Worm (Caenorhabditis elegans) whole organism, mixed stage, embryonic: ENCODE results near the gene T26G10.5.

Source experiments
- M03D4.4 ChIP-seq: sonication (generic microtip); optimal IDR thresholded peaks from 2 replicates; lab custom pipeline; 2017; ENCODE audit warnings: mild to moderate bottlenecking, missing genetic modification characterization, missing compliant biosample characterization
- blmp-1 ChIP-seq: fragments of 150-350 bp; optimal IDR thresholded peaks from 2 replicates; lab custom pipeline; 2014; ENCODE audit warnings: missing biosample characterization, missing genetic modification characterization
- ceh-39 ChIP-seq: fragments of 150-350 bp; optimal IDR thresholded peaks from 2 replicates; lab custom pipeline; 2014; ENCODE audit warnings: missing biosample characterization, missing genetic modification characterization
- ceh-43 ChIP-seq: fragments of 200-800 bp; sonication (Bioruptor generic); optimal IDR thresholded peaks from 2 replicates; lab custom pipeline; 2018; ENCODE audit warnings: mild to moderate bottlenecking, missing genetic modification characterization, moderate library complexity, missing compliant biosample characterization
- ceh-83 ChIP-seq: fragments of 200-800 bp; sonication (Bioruptor generic); optimal IDR thresholded peaks from 2 replicates; lab custom pipeline; 2018; ENCODE audit warnings: mild to moderate bottlenecking, missing genetic modification characterization, missing compliant biosample characterization
- cnd-1 ChIP-seq: fragments of 200-800 bp; sonication (Bioruptor generic); optimal IDR thresholded peaks from 2 replicates; lab custom pipeline; 2018; ENCODE audit warnings: mild to moderate bottlenecking, missing genetic modification characterization, missing compliant biosample characterization
- drap-1 ChIP-seq: fragments of 200-800 bp; sonication (Bioruptor generic); optimal IDR thresholded peaks from 3 replicates; lab custom pipeline; 2018; ENCODE audit warnings: mild to moderate bottlenecking, missing genetic modification characterization, missing compliant biosample characterization
- elt-1 ChIP-seq: sonication (generic microtip); optimal IDR thresholded peaks from 2 replicates; lab custom pipeline; 2017; ENCODE audit warnings: missing genetic modification characterization, mild to moderate bottlenecking, missing compliant biosample characterization, antibody characterized with exemption, moderate library complexity, borderline replicate concordance; ENCODE audit not compliant: insufficient read depth
- elt-3 ChIP-seq: fragments of 150-350 bp; optimal IDR thresholded peaks from 2 replicates; lab custom pipeline; 2014; ENCODE audit warnings: missing biosample characterization, missing genetic modification characterization
- flh-1 ChIP-seq: fragments of 200-800 bp; sonication (Bioruptor generic); optimal IDR thresholded peaks from 2 replicates; lab custom pipeline; 2018; ENCODE audit warnings: mild to moderate bottlenecking, missing genetic modification characterization, moderate library complexity, missing compliant biosample characterization
- ham-2 ChIP-seq: fragments of 200-800 bp; sonication (Bioruptor generic); optimal IDR thresholded peaks from 2 replicates; lab custom pipeline; 2018; ENCODE audit warnings: mild to moderate bottlenecking, missing genetic modification characterization, missing compliant biosample characterization
- lin-13 ChIP-seq: fragments of 150-350 bp; optimal IDR thresholded peaks from 2 replicates; lab custom pipeline; 2014; ENCODE audit warnings: missing biosample characterization, missing genetic modification characterization
- lin-32 ChIP-seq: fragments of 200-800 bp; sonication (Bioruptor generic); optimal IDR thresholded peaks from 2 replicates; lab custom pipeline; 2018; ENCODE audit warnings: mild to moderate bottlenecking, missing genetic modification characterization, missing compliant biosample characterization
- lsy-2 ChIP-seq: fragments of 150-350 bp; optimal IDR thresholded peaks from 2 replicates; lab custom pipeline; 2014; ENCODE audit warnings: missing biosample characterization, missing genetic modification characterization
- mab-5 ChIP-seq: fragments of 150-350 bp; optimal IDR thresholded peaks from 2 replicates; lab custom pipeline; 2014; ENCODE audit warnings: missing biosample characterization, missing genetic modification characterization
- mep-1 ChIP-seq: fragments of 150-350 bp; optimal IDR thresholded peaks from 2 replicates; lab custom pipeline; 2017; ENCODE audit warnings: missing biosample characterization, missing genetic modification reagents, missing genetic modification characterization, inconsistent platforms
- mls-2 ChIP-seq: sonication (generic microtip); optimal IDR thresholded peaks from 2 replicates; lab custom pipeline; 2016; ENCODE audit warnings: mild to moderate bottlenecking, missing genetic modification characterization, moderate library complexity, missing compliant biosample characterization
- nhr-12 ChIP-seq: fragments of 150-350 bp; optimal IDR thresholded peaks from 2 replicates; lab custom pipeline; 2014; ENCODE audit warnings: missing biosample characterization, missing genetic modification characterization
- nhr-2 ChIP-seq: fragments of 150-350 bp; optimal IDR thresholded peaks from 2 replicates; lab custom pipeline; 2014; ENCODE audit warnings: missing biosample characterization, missing genetic modification characterization
- nhr-237 ChIP-seq: fragments of 150-350 bp; optimal IDR thresholded peaks from 2 replicates; lab custom pipeline; 2014; ENCODE audit warnings: missing biosample characterization, missing genetic modification characterization
- nhr-28 ChIP-seq: fragments of 150-350 bp; optimal IDR thresholded peaks from 2 replicates; lab custom pipeline; 2014; ENCODE audit warnings: missing biosample characterization, missing genetic modification characterization
- nhr-76 ChIP-seq: sonication (generic microtip); optimal IDR thresholded peaks from 2 replicates; lab custom pipeline; 2017; ENCODE audit warnings: missing biosample characterization, missing genetic modification characterization
- pha-4 ChIP-seq: fragments of 150-350 bp; optimal IDR thresholded peaks from 2 replicates; lab custom pipeline; 2018; ENCODE audit warnings: missing biosample characterization, missing genetic modification reagents, missing genetic modification characterization
- sem-2 ChIP-seq: fragments of 200-800 bp; sonication (Bioruptor generic); optimal IDR thresholded peaks from 2 replicates; lab custom pipeline; 2018; ENCODE audit warnings: mild to moderate bottlenecking, missing genetic modification characterization, missing compliant biosample characterization
- snpc-4 ChIP-seq: fragments of 150-350 bp; optimal IDR thresholded peaks from 2 replicates; lab custom pipeline; 2014; ENCODE audit warnings: missing biosample characterization, missing genetic modification characterization
- sptf-1 ChIP-seq: sonication (generic microtip); optimal IDR thresholded peaks from 2 replicates; lab custom pipeline; 2017; ENCODE audit warnings: mild to moderate bottlenecking, missing genetic modification characterization, moderate library complexity, missing compliant biosample characterization
- unc-120 ChIP-seq: sonication (generic microtip); optimal IDR thresholded peaks from 2 replicates; lab custom pipeline; 2017; ENCODE audit warnings: missing genetic modification characterization, missing compliant biosample characterization; ENCODE audit not compliant: poor library complexity, severe bottlenecking
- unc-39 ChIP-seq: fragments of 150-350 bp; optimal IDR thresholded peaks from 2 replicates; lab custom pipeline; 2014; ENCODE audit warnings: missing biosample characterization, missing genetic modification characterization
- unc-62 ChIP-seq: fragments of 150-350 bp; optimal IDR thresholded peaks from 2 replicates; lab custom pipeline; 2014; ENCODE audit warnings: missing biosample characterization, missing genetic modification reagents, missing genetic modification characterization

Gene T26G10.5

ce11 chrIII:9426301-9426700 is at the start of gene T26G10.5:
Gene T26G10.5, minus strand, starts transcription at chrIII:9426401.
- TF ChIP-seq ham-2 (GFP tag; lab: Kevin White, UChicago) (no peak), drap-1 (GFP tag; lab: Kevin White, UChicago) (no peak), unc-120 (tag; lab: Kevin White, UChicago) (no peak), ceh-39 (tag; lab: Kevin White, UChicago) (no peak), mls-2 (tag; lab: Kevin White, UChicago) (no peak), nhr-2 (tag; lab: Kevin White, UChicago) (no peak), unc-62 (GFP tag; lab: Kevin White, UChicago) (no peak), M03D4.4 (tag; lab: Kevin White, UChicago) (no peak), blmp-1 (tag; lab: Kevin White, UChicago) (no peak), cnd-1 (tag; lab: Kevin White, UChicago) (no peak), unc-39 (tag; lab: Kevin White, UChicago) (no peak), sem-2 (GFP tag; lab: Kevin White, UChicago) (no peak), mab-5 (tag; lab: Kevin White, UChicago) (no peak), ceh-43 (GFP tag; lab: Kevin White, UChicago) (no peak), mep-1 (tag; lab: Kevin White, UChicago) (no peak), elt-3 (tag; lab: Kevin White, UChicago) (no peak), sptf-1 (tag; lab: Kevin White, UChicago) (no peak), lsy-2 (no peak), lin-13 (tag; lab: Kevin White, UChicago) (no peak), flh-1 (GFP tag; lab: Kevin White, UChicago) (no peak)
- TF ChIP-seq, all 35 proteins: peak for 0

- TF ChIP-seq drap-1 (GFP tag; lab: Kevin White, UChicago), result no peak
- TF ChIP-seq flh-1 (GFP tag; lab: Kevin White, UChicago), result no peak
- no peak for TF ChIP-seq sem-2 (GFP tag; lab: Kevin White, UChicago)
- TF ChIP-seq nhr-2 (tag; lab: Kevin White, UChicago), result no peak
- no peak for TF ChIP-seq unc-39 (tag; lab: Kevin White, UChicago)
- no peak for TF ChIP-seq lin-13 (tag; lab: Kevin White, UChicago)
- no peak for TF ChIP-seq blmp-1 (tag; lab: Kevin White, UChicago)
- no peak for TF ChIP-seq elt-1 (tag; lab: Kevin White, UChicago)
- no peak for TF ChIP-seq ham-2 (GFP tag; lab: Kevin White, UChicago)
- TF ChIP-seq cnd-1 (tag; lab: Kevin White, UChicago), result no peak
- TF ChIP-seq nhr-237 (tag; lab: Kevin White, UChicago), result no peak
- no peak for TF ChIP-seq nhr-28 (tag; lab: Kevin White, UChicago)
- no peak for TF ChIP-seq M03D4.4 (tag; lab: Kevin White, UChicago)
- no peak for TF ChIP-seq mls-2 (tag; lab: Kevin White, UChicago)
- TF ChIP-seq elt-3 (tag; lab: Kevin White, UChicago), result no peak
- TF ChIP-seq lin-32 (GFP tag; lab: Kevin White, UChicago), result no peak
- TF ChIP-seq unc-120 (tag; lab: Kevin White, UChicago), result no peak
- no peak for TF ChIP-seq lsy-2
- no peak for TF ChIP-seq ceh-43 (GFP tag; lab: Kevin White, UChicago)
These were observed 48.3 kb upstream of the T26G10.5 start for ce11 chrIII:9474501-9474900.

- TF ChIP-seq nhr-28 (tag; lab: Kevin White, UChicago), result no peak
- no peak for TF ChIP-seq ceh-43 (GFP tag; lab: Kevin White, UChicago)
- no peak for TF ChIP-seq flh-1 (GFP tag; lab: Kevin White, UChicago)
- no peak for TF ChIP-seq lsy-2
- TF ChIP-seq mab-5 (tag; lab: Kevin White, UChicago), result no peak
- no peak for TF ChIP-seq ceh-39 (tag; lab: Kevin White, UChicago)
- no peak for TF ChIP-seq pha-4 (tag; lab: Kevin White, UChicago)
- no peak for TF ChIP-seq ham-2 (GFP tag; lab: Kevin White, UChicago)
- no peak for TF ChIP-seq snpc-4 (tag; lab: Kevin White, UChicago)
- no peak for TF ChIP-seq mls-2 (tag; lab: Kevin White, UChicago)
These were observed 46.3 kb upstream of the T26G10.5 start for ce11 chrIII:9472464-9472863.

- TF ChIP-seq nhr-12 (tag; lab: Kevin White, UChicago) (no peak), ceh-83 (no peak), flh-1 (GFP tag; lab: Kevin White, UChicago) (no peak), unc-62 (GFP tag; lab: Kevin White, UChicago) (no peak), ceh-39 (tag; lab: Kevin White, UChicago) (no peak), sem-2 (GFP tag; lab: Kevin White, UChicago) (no peak), M03D4.4 (tag; lab: Kevin White, UChicago) (no peak), snpc-4 (tag; lab: Kevin White, UChicago) (no peak), drap-1 (GFP tag; lab: Kevin White, UChicago) (no peak), nhr-2 (tag; lab: Kevin White, UChicago) (no peak), blmp-1 (tag; lab: Kevin White, UChicago) (no peak), nhr-76 (no peak)
These were observed 45.8 kb upstream of the T26G10.5 start for ce11 chrIII:9471996-9472395.
